Fruit fly (Drosophila melanogaster) S2 (cell line): Measurements from ENCODE around the gene CG46308.
"Not testable (repeated sequence)": the region's sequence is repeated elsewhere in the genome, so short reads cannot be mapped to it uniquely, and the experiment has no call there.

ENCODE experiments used
- CG8478 ChIP-seq: fragments of >200 bp; optimal IDR thresholded peaks from 2 replicates; lab custom pipeline; 2018
- CTCF ChIP-seq, 2 experiments: fragments of >200 bp; optimal IDR thresholded peaks; 2 replicates each; lab custom pipeline; 2018

CG46308 gene

dm6 chr2L:13460911-13461866 lies at the start of gene CG46308:
TSS of gene CG46308 (plus strand) at chr2L:13461774.
- TF ChIP-seq CTCF (optimal IDR thresholded peaks at IDR 0.05; lab: Kevin White, UChicago): no peak

dm6 chr2L:13412219-13412618 lies 49.4 kb upstream of the CG46308 start, which contains the start of gene Flad2:
TSS of gene Flad2 (plus strand) at chr2L:13412519.
- TF ChIP-seq CG8478 (lab: Kevin White, UChicago) (no peak), CTCF (optimal IDR thresholded peaks at IDR 0.05; lab: Kevin White, UChicago) (no peak)

- TF ChIP-seq CG8478 (lab: Kevin White, UChicago) (no peak), CTCF (optimal IDR thresholded peaks at IDR 0.05; lab: Kevin White, UChicago) (no peak)
Measured at dm6 chr2L:13414525-13415481, 46.8 kb upstream of the CG46308 start, which contains the start of the genes CG16956, CG42784 and CG43850. TSS of gene CG16956 (minus strand) at chr2L:13414575. TSS of gene CG42784 (plus strand) at chr2L:13415431. TSS of gene CG43850 (plus strand) at chr2L:13415431.

dm6 chr2L:13430919-13431502 lies 30.6 kb upstream of the CG46308 start:
- no peak for TF ChIP-seq CTCF (optimal IDR thresholded peaks at IDR 0.05; lab: Kevin White, UChicago)
- TF ChIP-seq CG8478 (lab: Kevin White, UChicago): no peak

- no peak for TF ChIP-seq CG8478 (lab: Kevin White, UChicago)
- TF ChIP-seq CTCF (optimal IDR thresholded peaks at IDR 0.05; lab: Kevin White, UChicago): no peak
Measured at dm6 chr2L:13434795-13435634, 26.6 kb upstream of the CG46308 start, which contains the start of gene Tehao. TSS of gene Tehao (plus strand) at chr2L:13435622.

- TF ChIP-seq CG8478 (lab: Kevin White, UChicago): no peak
- TF ChIP-seq CTCF (optimal IDR thresholded peaks at IDR 0.05; lab: Kevin White, UChicago): no peak
Measured at dm6 chr2L:13436791-13437190, 24.8 kb upstream of the CG46308 start.

- TF ChIP-seq CTCF (optimal IDR thresholded peaks at IDR 0.05; lab: Kevin White, UChicago) (peak; percentile 68 to 73), CG8478 (lab: Kevin White, UChicago) (no peak)
Measured at dm6 chr2L:13445249-13445846, 16.2 kb upstream of the CG46308 start, which contains the start of gene Hacd2. TSS of gene Hacd2 (minus strand) at chr2L:13445651.

dm6 chr2L:13449397-13449796 lies 12.2 kb upstream of the CG46308 start, which contains the start of gene Hsp60D:
TSS of gene Hsp60D (minus strand) at chr2L:13449497.
- TF ChIP-seq CG8478 (lab: Kevin White, UChicago); CTCF (optimal IDR thresholded peaks at IDR 0.05; lab: Kevin White, UChicago): not testable (repeated sequence)

- TF ChIP-seq CTCF (optimal IDR thresholded peaks at IDR 0.05; lab: Kevin White, UChicago) (no peak), CG8478 (lab: Kevin White, UChicago) (no peak)
Measured at dm6 chr2L:13457037-13457547, 4.5 kb upstream of the CG46308 start, which contains the start of gene CG42809. TSS of gene CG42809 (plus strand) at chr2L:13457497.

dm6 chr2L:13458991-13459731 lies 2.4 kb upstream of the CG46308 start, which contains the start of gene CG42810:
TSS of gene CG42810 (plus strand) at chr2L:13459681.
- no peak for TF ChIP-seq CG8478 (lab: Kevin White, UChicago)
- no peak for TF ChIP-seq CTCF (optimal IDR thresholded peaks at IDR 0.05; lab: Kevin White, UChicago)

dm6 chr2L:13475254-13475653 lies 13.7 kb downstream of the CG46308 start:
- TF ChIP-seq CG8478 (lab: Kevin White, UChicago) (no peak), CTCF (optimal IDR thresholded peaks at IDR 0.05; lab: Kevin White, UChicago) (peak in 1 of 2 experiments; percentile 26)
